Worm (Caenorhabditis elegans) whole organism, L4 larva: ENCODE data around the gene let-721.

Source experiments
- lin-13 ChIP-seq: fragments of 150-350 bp; optimal IDR thresholded peaks from 2 replicates; lab custom pipeline; 2014; ENCODE audit warnings: missing biosample characterization, missing genetic modification reagents, missing genetic modification characterization
- lin-15B ChIP-seq: fragments of 150-350 bp; sonication (generic microtip); optimal IDR thresholded peaks from 3 replicates; lab custom pipeline; 2014; ENCODE audit warnings: missing biosample characterization, missing genetic modification characterization
- nhr-11 ChIP-seq: fragments of 150-350 bp; optimal IDR thresholded peaks from 2 replicates; lab custom pipeline; 2014; ENCODE audit warnings: missing biosample characterization, missing genetic modification characterization
- snpc-4 ChIP-seq: fragments of 150-350 bp; optimal IDR thresholded peaks from 2 replicates; lab custom pipeline; 2014; ENCODE audit warnings: missing biosample characterization, missing genetic modification characterization

- TF ChIP-seq nhr-11 (tag; lab: Kevin White, UChicago) (no peak), lin-15B (tag; lab: Kevin White, UChicago) (no peak), lin-13 (GFP tag; lab: Kevin White, UChicago) (no peak), snpc-4 (tag; lab: Kevin White, UChicago) (no peak)
Measured at ce11 chrIII:6421473-6421872, 25.2 kb downstream of the let-721 start.
